Worm (Caenorhabditis elegans) whole organism, mixed stage, embryonic: Measurements from ENCODE around the gene srw-118.

Source experiments
- M03D4.4 ChIP-seq: sonication (generic microtip); optimal IDR thresholded peaks from 2 replicates; lab custom pipeline; 2017; ENCODE audit warnings: mild to moderate bottlenecking, missing genetic modification characterization, missing compliant biosample characterization
- bed-3 ChIP-seq: fragments of 200-800 bp; sonication (Bioruptor generic); optimal IDR thresholded peaks from 3 replicates; lab custom pipeline; 2018; ENCODE audit warnings: mild to moderate bottlenecking, missing genetic modification characterization, moderate library complexity, missing compliant biosample characterization
- blmp-1 ChIP-seq: fragments of 150-350 bp; optimal IDR thresholded peaks from 2 replicates; lab custom pipeline; 2014; ENCODE audit warnings: missing biosample characterization, missing genetic modification characterization
- ceh-39 ChIP-seq: fragments of 150-350 bp; optimal IDR thresholded peaks from 2 replicates; lab custom pipeline; 2014; ENCODE audit warnings: missing biosample characterization, missing genetic modification characterization
- ceh-43 ChIP-seq: fragments of 200-800 bp; sonication (Bioruptor generic); optimal IDR thresholded peaks from 2 replicates; lab custom pipeline; 2018; ENCODE audit warnings: mild to moderate bottlenecking, missing genetic modification characterization, moderate library complexity, missing compliant biosample characterization
- ceh-83 ChIP-seq: fragments of 200-800 bp; sonication (Bioruptor generic); optimal IDR thresholded peaks from 2 replicates; lab custom pipeline; 2018; ENCODE audit warnings: mild to moderate bottlenecking, missing genetic modification characterization, missing compliant biosample characterization
- ces-1 ChIP-seq: fragments of 150-350 bp; optimal IDR thresholded peaks from 2 replicates; lab custom pipeline; 2014; ENCODE audit warnings: missing biosample characterization, missing genetic modification reagents, missing genetic modification characterization
- cnd-1 ChIP-seq: fragments of 200-800 bp; sonication (Bioruptor generic); optimal IDR thresholded peaks from 2 replicates; lab custom pipeline; 2018; ENCODE audit warnings: mild to moderate bottlenecking, missing genetic modification characterization, missing compliant biosample characterization
- drap-1 ChIP-seq: fragments of 200-800 bp; sonication (Bioruptor generic); optimal IDR thresholded peaks from 3 replicates; lab custom pipeline; 2018; ENCODE audit warnings: mild to moderate bottlenecking, missing genetic modification characterization, missing compliant biosample characterization
- elt-1 ChIP-seq: sonication (generic microtip); optimal IDR thresholded peaks from 2 replicates; lab custom pipeline; 2017; ENCODE audit warnings: missing genetic modification characterization, mild to moderate bottlenecking, missing compliant biosample characterization, antibody characterized with exemption, moderate library complexity, borderline replicate concordance; ENCODE audit not compliant: insufficient read depth
- ham-2 ChIP-seq: fragments of 200-800 bp; sonication (Bioruptor generic); optimal IDR thresholded peaks from 2 replicates; lab custom pipeline; 2018; ENCODE audit warnings: mild to moderate bottlenecking, missing genetic modification characterization, missing compliant biosample characterization
- hlh-1 ChIP-seq: fragments of 150-350 bp; optimal IDR thresholded peaks from 2 replicates; lab custom pipeline; 2014; ENCODE audit warnings: missing biosample characterization, missing genetic modification reagents, missing genetic modification characterization
- lin-32 ChIP-seq: fragments of 200-800 bp; sonication (Bioruptor generic); optimal IDR thresholded peaks from 2 replicates; lab custom pipeline; 2018; ENCODE audit warnings: mild to moderate bottlenecking, missing genetic modification characterization, missing compliant biosample characterization
- lsy-2 ChIP-seq: fragments of 150-350 bp; optimal IDR thresholded peaks from 2 replicates; lab custom pipeline; 2014; ENCODE audit warnings: missing biosample characterization, missing genetic modification characterization
- mab-5 ChIP-seq: fragments of 150-350 bp; optimal IDR thresholded peaks from 2 replicates; lab custom pipeline; 2014; ENCODE audit warnings: missing biosample characterization, missing genetic modification characterization
- mep-1 ChIP-seq: fragments of 150-350 bp; optimal IDR thresholded peaks from 2 replicates; lab custom pipeline; 2017; ENCODE audit warnings: missing biosample characterization, missing genetic modification reagents, missing genetic modification characterization, inconsistent platforms
- nhr-12 ChIP-seq: fragments of 150-350 bp; optimal IDR thresholded peaks from 2 replicates; lab custom pipeline; 2014; ENCODE audit warnings: missing biosample characterization, missing genetic modification characterization
- nhr-2 ChIP-seq: fragments of 150-350 bp; optimal IDR thresholded peaks from 2 replicates; lab custom pipeline; 2014; ENCODE audit warnings: missing biosample characterization, missing genetic modification characterization
- nhr-28 ChIP-seq: fragments of 150-350 bp; optimal IDR thresholded peaks from 2 replicates; lab custom pipeline; 2014; ENCODE audit warnings: missing biosample characterization, missing genetic modification characterization
- nhr-76 ChIP-seq: sonication (generic microtip); optimal IDR thresholded peaks from 2 replicates; lab custom pipeline; 2017; ENCODE audit warnings: missing biosample characterization, missing genetic modification characterization
- pha-4 ChIP-seq: fragments of 150-350 bp; optimal IDR thresholded peaks from 2 replicates; lab custom pipeline; 2018; ENCODE audit warnings: missing biosample characterization, missing genetic modification reagents, missing genetic modification characterization
- sem-2 ChIP-seq: fragments of 200-800 bp; sonication (Bioruptor generic); optimal IDR thresholded peaks from 2 replicates; lab custom pipeline; 2018; ENCODE audit warnings: mild to moderate bottlenecking, missing genetic modification characterization, missing compliant biosample characterization
- snpc-4 ChIP-seq: fragments of 150-350 bp; optimal IDR thresholded peaks from 2 replicates; lab custom pipeline; 2014; ENCODE audit warnings: missing biosample characterization, missing genetic modification characterization
- sptf-1 ChIP-seq: sonication (generic microtip); optimal IDR thresholded peaks from 2 replicates; lab custom pipeline; 2017; ENCODE audit warnings: mild to moderate bottlenecking, missing genetic modification characterization, moderate library complexity, missing compliant biosample characterization
- tbx-8 ChIP-seq: fragments of 200-800 bp; sonication (Bioruptor generic); optimal IDR thresholded peaks from 2 replicates; lab custom pipeline; 2018; ENCODE audit warnings: mild to moderate bottlenecking, missing genetic modification characterization, moderate library complexity, missing compliant biosample characterization
- unc-120 ChIP-seq: sonication (generic microtip); optimal IDR thresholded peaks from 2 replicates; lab custom pipeline; 2017; ENCODE audit warnings: missing genetic modification characterization, missing compliant biosample characterization; ENCODE audit not compliant: poor library complexity, severe bottlenecking
- unc-39 ChIP-seq: fragments of 150-350 bp; optimal IDR thresholded peaks from 2 replicates; lab custom pipeline; 2014; ENCODE audit warnings: missing biosample characterization, missing genetic modification characterization
- unc-62 ChIP-seq: fragments of 150-350 bp; optimal IDR thresholded peaks from 2 replicates; lab custom pipeline; 2014; ENCODE audit warnings: missing biosample characterization, missing genetic modification reagents, missing genetic modification characterization
- zip-8 ChIP-seq: fragments of 150-350 bp; optimal IDR thresholded peaks from 2 replicates; lab custom pipeline; 2014; ENCODE audit warnings: missing biosample characterization, missing genetic modification characterization
- ztf-11 ChIP-seq: fragments of 150-350 bp; optimal IDR thresholded peaks from 2 replicates; lab custom pipeline; 2014; ENCODE audit warnings: missing biosample characterization, missing genetic modification characterization

The srw-118 gene

DNA sequence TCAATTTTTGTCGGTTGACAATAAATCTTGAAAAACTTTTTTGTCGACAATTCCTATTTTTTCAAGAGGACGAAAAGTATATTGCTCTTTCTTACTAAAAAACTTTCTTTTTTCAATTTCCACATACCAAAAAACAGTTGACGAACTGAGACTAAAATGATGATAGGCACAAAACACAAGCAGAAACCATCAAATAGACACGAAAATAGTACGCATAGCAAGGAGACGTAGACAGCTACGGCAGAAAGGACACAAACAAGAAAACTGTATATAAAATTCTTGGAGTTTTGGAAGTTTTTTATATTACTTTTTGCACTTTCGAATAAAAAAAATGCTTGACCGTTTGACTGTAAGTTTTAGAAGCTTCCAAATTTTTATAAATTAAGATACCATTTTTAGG lies 34.3 kb upstream of the srw-118 start, which contains the start of gene K12D9.1:
K12D9.1 (plus strand) TSS at position 301 of the 400 bp plus-strand sequence.
- TF ChIP-seq sem-2 (GFP tag; lab: Kevin White, UChicago) (no peak), pha-4 (tag; lab: Kevin White, UChicago) (no peak), unc-39 (tag; lab: Kevin White, UChicago) (no peak), M03D4.4 (tag; lab: Kevin White, UChicago) (no peak), blmp-1 (no peak), hlh-1 (tag; lab: Kevin White, UChicago) (no peak), sptf-1 (tag; lab: Kevin White, UChicago) (no peak), nhr-12 (tag; lab: Kevin White, UChicago) (no peak), nhr-28 (tag; lab: Kevin White, UChicago) (no peak), lin-32 (GFP tag; lab: Kevin White, UChicago) (no peak), ceh-83 (GFP tag; lab: Kevin White, UChicago) (no peak), unc-62 (no peak), unc-120 (tag; lab: Kevin White, UChicago) (no peak), nhr-76 (tag; lab: Kevin White, UChicago) (no peak), mab-5 (no peak)
- TF ChIP-seq, all 35 proteins: peak for 0

- no peak for TF ChIP-seq sptf-1 (tag; lab: Kevin White, UChicago)
- no peak for TF ChIP-seq M03D4.4 (tag; lab: Kevin White, UChicago)
- TF ChIP-seq zip-8 (tag; lab: Kevin White, UChicago): no peak
- no peak for TF ChIP-seq ztf-11 (tag; lab: Kevin White, UChicago)
- TF ChIP-seq unc-120 (tag; lab: Kevin White, UChicago): no peak
- no peak for TF ChIP-seq drap-1 (GFP tag; lab: Kevin White, UChicago)
- no peak for TF ChIP-seq nhr-2 (tag; lab: Kevin White, UChicago)
- no peak for TF ChIP-seq ham-2 (GFP tag; lab: Kevin White, UChicago)
- no peak for TF ChIP-seq mep-1 (tag; lab: Kevin White, UChicago)
- no peak for TF ChIP-seq bed-3 (GFP tag; lab: Kevin White, UChicago)
- TF ChIP-seq elt-1 (tag; lab: Kevin White, UChicago): no peak
Observed at ce11 chrV:3011394-3011793, 31.5 kb upstream of the srw-118 start, which contains the start of gene srw-135. TSS of gene srw-135 (minus strand) at chrV:3011494.

ce11 chrV:3010468-3010867 lies 30.6 kb upstream of the srw-118 start, which contains the start of gene srw-136:
TSS of gene srw-136 (minus strand) at chrV:3010568.
- TF ChIP-seq tbx-8: no peak
- no peak for TF ChIP-seq sptf-1 (tag; lab: Kevin White, UChicago)
- TF ChIP-seq unc-62: no peak
- TF ChIP-seq blmp-1: no peak
- TF ChIP-seq nhr-76 (tag; lab: Kevin White, UChicago): no peak
- TF ChIP-seq ztf-11 (tag; lab: Kevin White, UChicago): no peak
- TF ChIP-seq lsy-2 (tag; lab: Kevin White, UChicago): no peak
- TF ChIP-seq nhr-28 (tag; lab: Kevin White, UChicago): no peak
- no peak for TF ChIP-seq elt-1 (tag; lab: Kevin White, UChicago)
- TF ChIP-seq lin-32 (GFP tag; lab: Kevin White, UChicago): no peak
- TF ChIP-seq snpc-4 (tag; lab: Kevin White, UChicago): no peak

DNA sequence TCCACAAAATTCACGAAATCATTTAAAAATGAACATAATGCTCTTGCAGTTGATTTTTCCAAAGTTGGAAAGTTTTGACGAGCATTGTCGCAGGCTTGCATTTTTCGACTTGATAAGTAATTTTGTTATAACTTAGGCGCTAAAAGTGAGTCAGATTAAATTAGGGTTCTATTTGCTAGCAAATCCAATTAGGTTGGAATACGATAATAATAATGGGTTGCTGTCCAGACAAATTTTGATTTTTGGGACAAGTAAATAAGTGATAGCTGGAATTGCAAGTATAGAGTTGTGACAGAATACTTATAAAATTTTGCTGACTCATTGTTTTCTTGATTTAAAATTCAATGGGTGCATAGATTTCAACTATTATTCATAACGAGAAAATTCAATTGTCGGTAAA lies 26.1 kb upstream of the srw-118 start, which contains the start of gene srw-112:
srw-112 (minus strand) TSS at position 101 of the 400 bp plus-strand sequence.
- TF ChIP-seq cnd-1 (tag; lab: Kevin White, UChicago): no peak
- no peak for TF ChIP-seq ceh-39
- TF ChIP-seq lin-32 (GFP tag; lab: Kevin White, UChicago): no peak
- TF ChIP-seq pha-4 (tag; lab: Kevin White, UChicago): no peak
- no peak for TF ChIP-seq ces-1 (GFP tag; lab: Kevin White, UChicago)
- TF ChIP-seq bed-3 (GFP tag; lab: Kevin White, UChicago): no peak
- no peak for TF ChIP-seq nhr-12 (tag; lab: Kevin White, UChicago)
- TF ChIP-seq drap-1 (GFP tag; lab: Kevin White, UChicago): no peak
- TF ChIP-seq unc-62: no peak
- no peak for TF ChIP-seq nhr-28 (tag; lab: Kevin White, UChicago)
- TF ChIP-seq M03D4.4 (tag; lab: Kevin White, UChicago): no peak
- TF ChIP-seq sem-2 (GFP tag; lab: Kevin White, UChicago): no peak
- no peak for TF ChIP-seq lsy-2 (tag; lab: Kevin White, UChicago)
- no peak for TF ChIP-seq tbx-8
- no peak for TF ChIP-seq ceh-43
- TF ChIP-seq snpc-4 (tag; lab: Kevin White, UChicago): no peak
- TF ChIP-seq ztf-11 (tag; lab: Kevin White, UChicago): no peak
- no peak for TF ChIP-seq mep-1 (tag; lab: Kevin White, UChicago)
- no peak for TF ChIP-seq nhr-2 (tag; lab: Kevin White, UChicago)
- no peak for TF ChIP-seq unc-39 (tag; lab: Kevin White, UChicago)
